Worm (Caenorhabditis elegans): ENCODE measurements around the gene F56D6.11.

- TF ChIP-seq ceh-28 (tag; optimal IDR thresholded peaks at IDR 0.05) (no peak), egl-27 (tag; optimal IDR thresholded peaks at IDR 0.05) (no peak), elt-1 (tag; optimal IDR thresholded peaks at IDR 0.05) (no peak), hmg-11 (tag; optimal IDR thresholded peaks at IDR 0.05) (no peak), ama-1 (optimal IDR thresholded peaks at IDR 0.05) (no peak), ztf-11 (tag; optimal IDR thresholded peaks at IDR 0.05) (no peak)
Observed at ce11 chrIV:3860419-3860818, 45.9 kb downstream of the F56D6.11 start.
